Worm (Caenorhabditis elegans): ENCODE results near the gene acl-13.

acl-13 gene

DNA sequence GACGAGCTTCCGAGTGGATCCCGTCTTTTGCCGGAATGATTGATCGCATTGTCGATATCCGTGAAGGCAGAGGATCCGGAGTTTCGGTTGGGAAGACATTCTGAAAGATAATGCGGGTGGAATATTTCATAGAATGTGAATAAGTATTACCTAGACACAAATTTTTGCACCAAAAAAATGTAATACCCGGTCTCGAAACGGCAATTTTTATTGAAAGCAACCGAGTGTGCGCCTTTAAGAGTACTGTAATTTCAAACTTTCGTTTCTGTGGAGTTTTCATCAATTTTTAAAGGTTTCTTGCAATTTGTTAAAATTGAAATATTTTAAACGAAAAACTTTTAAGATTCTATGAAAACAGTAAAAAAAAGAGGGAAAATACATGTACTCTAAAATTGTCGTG is 33.7 kb downstream of the acl-13 start, which contains the start of gene C25G4.2:
C25G4.2 (minus strand) TSS at position 100 of the 400 bp plus-strand sequence.
- TF ChIP-seq sem-4 (tag; optimal IDR thresholded peaks at IDR 0.05) (no peak), elt-3 (tag; optimal IDR thresholded peaks at IDR 0.05) (no peak), alr-1 (tag; optimal IDR thresholded peaks at IDR 0.05) (no peak), nhr-21 (tag; optimal IDR thresholded peaks at IDR 0.05) (no peak), ztf-11 (tag; optimal IDR thresholded peaks at IDR 0.05) (no peak)

DNA sequence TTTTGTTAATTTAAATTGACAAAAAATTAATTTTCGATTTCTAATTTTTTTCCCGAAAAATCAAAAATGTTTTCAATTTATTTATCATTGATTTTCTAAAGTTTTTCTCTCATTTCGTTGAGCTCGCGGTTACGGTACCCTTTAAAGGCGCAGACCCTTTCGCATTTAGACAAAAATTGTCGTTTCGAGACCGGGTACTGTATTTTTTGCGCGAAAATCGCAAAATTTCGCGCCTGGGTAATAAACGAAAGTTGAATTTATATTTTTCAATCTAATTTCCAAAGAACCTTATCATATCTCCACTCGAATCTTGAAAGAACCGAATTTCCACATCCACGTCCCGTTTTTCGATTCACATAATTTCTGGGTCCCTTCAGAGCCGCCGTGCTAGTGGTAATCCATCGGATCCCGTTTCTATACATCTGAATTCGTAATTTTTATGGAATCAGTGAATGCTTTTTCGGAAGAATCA is 35.2 kb downstream of the acl-13 start, which contains the start of gene C25G4.3:
C25G4.3 (minus strand) TSS at position 422 of the 472 bp plus-strand sequence.
- no peak for TF ChIP-seq nhr-25 (tag; optimal IDR thresholded peaks at IDR 0.05)
- TF ChIP-seq elt-3 (tag; optimal IDR thresholded peaks at IDR 0.05): no peak
- TF ChIP-seq nhr-129 (tag; optimal IDR thresholded peaks at IDR 0.05): no peak
- TF ChIP-seq Y55F3AM.14 (GFP tag; optimal IDR thresholded peaks at IDR 0.05): no peak
- no peak for TF ChIP-seq ceh-16 (tag; optimal IDR thresholded peaks at IDR 0.05)

DNA sequence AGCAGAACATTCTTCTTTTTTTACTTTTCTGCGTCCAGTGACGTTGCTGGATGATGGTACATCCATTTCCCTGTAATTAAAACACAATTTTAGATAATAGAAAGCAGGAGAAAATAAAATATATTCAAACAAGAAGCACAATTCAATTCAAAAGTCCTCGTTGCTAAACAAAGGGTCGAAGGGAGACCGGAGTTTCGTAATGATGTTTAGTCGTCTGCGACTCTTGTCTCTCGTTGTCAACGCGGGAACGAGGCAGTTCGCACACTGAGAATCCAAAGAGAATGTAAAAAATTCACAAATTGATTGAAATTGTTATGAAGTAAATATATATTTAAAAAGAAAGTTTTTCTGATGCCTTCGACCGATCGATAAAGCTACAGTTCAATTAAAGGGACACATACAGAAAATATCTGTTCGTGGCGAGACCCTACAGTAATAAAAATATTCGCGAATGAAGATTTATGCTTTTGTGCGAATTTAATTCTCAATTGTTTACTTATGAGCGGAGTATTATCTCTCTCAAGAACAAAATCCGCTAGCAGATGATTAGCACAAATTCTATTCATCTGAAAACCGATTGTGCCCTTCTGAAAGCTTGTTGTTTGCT is 41.1 kb downstream of the acl-13 start, which contains the start of gene dpy-26:
dpy-26 (minus strand) TSS at position 111 of the 607 bp plus-strand sequence.
- TF ChIP-seq C34F6.9 (tag; optimal IDR thresholded peaks at IDR 0.05) (no peak), crh-2 (tag; optimal IDR thresholded peaks at IDR 0.05) (peak; percentile 25), sma-3 (GFP tag; optimal IDR thresholded peaks at IDR 0.05) (no peak), alr-1 (tag; optimal IDR thresholded peaks at IDR 0.05) (no peak), nhr-6 (tag; optimal IDR thresholded peaks at IDR 0.05) (no peak), elt-1 (tag; optimal IDR thresholded peaks at IDR 0.05) (no peak), mab-5 (tag; optimal IDR thresholded peaks at IDR 0.05) (no peak), nhr-129 (tag; optimal IDR thresholded peaks at IDR 0.05) (peak; percentile 86), gmeb-1 (tag; optimal IDR thresholded peaks at IDR 0.05) (peak; percentile 39), lsy-2 (tag; optimal IDR thresholded peaks at IDR 0.05) (peak in 1 of 2 experiments; percentile 1), ZK546.5 (tag; optimal IDR thresholded peaks at IDR 0.05) (no peak), ceh-82 (tag; optimal IDR thresholded peaks at IDR 0.05) (no peak), Y55F3AM.14 (GFP tag; optimal IDR thresholded peaks at IDR 0.05) (no peak)

DNA sequence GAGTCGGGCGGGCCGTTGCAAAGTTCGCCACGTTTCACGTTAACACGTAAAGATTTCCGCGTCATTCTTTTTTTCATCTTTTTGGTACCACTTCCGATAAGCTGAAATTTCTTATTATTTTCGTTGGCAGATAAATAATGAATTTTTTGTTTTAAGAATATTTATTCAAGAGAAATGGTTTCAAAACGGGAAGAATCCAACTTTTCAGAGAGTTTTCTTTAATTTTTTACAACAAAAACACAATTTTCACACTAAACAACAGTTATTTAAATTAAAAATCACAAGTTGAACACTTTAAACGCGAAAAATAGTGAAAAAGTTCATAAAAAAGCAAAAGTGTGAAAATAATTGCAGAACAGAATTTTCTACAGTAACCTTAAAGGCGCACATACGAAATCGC is 43.8 kb downstream of the acl-13 start, which contains the start of gene spe-44:
spe-44 (minus strand) TSS at position 101 of the 400 bp plus-strand sequence.
- TF ChIP-seq lsy-2 (tag; optimal IDR thresholded peaks at IDR 0.05) (no peak), alr-1 (tag; optimal IDR thresholded peaks at IDR 0.05) (no peak), nhr-10 (tag; optimal IDR thresholded peaks at IDR 0.05) (no peak), nhr-25 (tag; optimal IDR thresholded peaks at IDR 0.05) (no peak), ztf-1 (GFP tag; conservative IDR thresholded peaks at IDR 0.05) (no peak)

DNA sequence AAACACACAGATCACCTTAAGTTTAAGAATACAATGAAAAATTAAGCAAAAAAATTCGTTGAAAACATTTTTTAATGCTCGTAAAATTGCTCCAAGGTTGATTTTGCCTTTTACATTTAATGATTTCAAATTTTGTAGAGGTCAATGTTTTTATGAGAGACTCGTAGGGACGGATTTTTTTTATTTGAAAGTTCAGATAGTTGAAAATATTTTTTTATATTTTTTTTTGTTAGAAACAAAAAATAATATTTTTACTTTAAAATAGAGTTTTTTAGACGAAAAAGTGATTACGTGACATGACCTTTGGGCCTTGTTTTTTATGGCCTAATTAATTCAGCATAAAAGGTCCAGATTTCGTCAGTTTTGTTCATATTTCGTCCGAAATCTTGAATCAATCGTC is 44.5 kb downstream of the acl-13 start, which contains the start of gene smz-1:
smz-1 (plus strand) TSS at position 301 of the 400 bp plus-strand sequence.
- TF ChIP-seq dmd-4 (tag; optimal IDR thresholded peaks at IDR 0.05) (no peak), nhr-6 (tag; optimal IDR thresholded peaks at IDR 0.05) (no peak), Y55F3AM.14 (GFP tag; optimal IDR thresholded peaks at IDR 0.05) (no peak), nhr-11 (tag; optimal IDR thresholded peaks at IDR 0.05) (no peak), gmeb-1 (tag; optimal IDR thresholded peaks at IDR 0.05) (no peak), blmp-1 (tag; optimal IDR thresholded peaks at IDR 0.05; ENCODE audit: insufficient read depth) (no peak), ama-1 (optimal IDR thresholded peaks at IDR 0.05) (no peak), mbf-1 (tag; optimal IDR thresholded peaks at IDR 0.05) (no peak), nhr-10 (tag; optimal IDR thresholded peaks at IDR 0.05) (no peak), lin-13 (GFP tag; optimal IDR thresholded peaks at IDR 0.05) (no peak), nhr-77 (tag; optimal IDR thresholded peaks at IDR 0.05) (no peak), unc-62 (GFP tag; optimal IDR thresholded peaks at IDR 0.05) (no peak), zag-1 (tag; optimal IDR thresholded peaks at IDR 0.05) (no peak)

DNA sequence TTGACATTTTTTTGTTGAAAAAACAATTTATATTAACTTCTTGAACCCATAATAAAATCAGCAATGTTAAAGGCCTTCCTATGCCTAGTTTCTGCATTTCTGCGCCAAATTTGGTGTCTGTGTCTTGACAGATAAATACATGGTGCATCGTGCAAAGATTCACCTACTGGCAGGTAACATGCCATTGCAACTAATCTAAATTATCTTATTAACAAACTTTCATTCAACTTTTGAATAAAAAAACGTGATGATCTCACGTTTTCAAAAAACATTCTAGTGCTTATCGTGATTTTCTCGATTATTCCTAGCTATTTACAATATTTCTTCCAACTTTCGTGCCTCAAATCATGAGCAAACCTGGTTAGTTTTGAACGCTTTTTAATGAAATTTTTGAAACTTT is 46.3 kb downstream of the acl-13 start, which contains the start of gene C25G4.7:
C25G4.7 (plus strand) TSS at position 301 of the 400 bp plus-strand sequence.
- TF ChIP-seq lin-11 (tag; optimal IDR thresholded peaks at IDR 0.05) (no peak), sem-4 (tag; optimal IDR thresholded peaks at IDR 0.05) (no peak), zag-1 (tag; optimal IDR thresholded peaks at IDR 0.05) (no peak), ZK546.5 (tag; optimal IDR thresholded peaks at IDR 0.05) (no peak)
